Fruit fly (Drosophila melanogaster): Measurements from ENCODE around the gene Gr61a.

DNA sequence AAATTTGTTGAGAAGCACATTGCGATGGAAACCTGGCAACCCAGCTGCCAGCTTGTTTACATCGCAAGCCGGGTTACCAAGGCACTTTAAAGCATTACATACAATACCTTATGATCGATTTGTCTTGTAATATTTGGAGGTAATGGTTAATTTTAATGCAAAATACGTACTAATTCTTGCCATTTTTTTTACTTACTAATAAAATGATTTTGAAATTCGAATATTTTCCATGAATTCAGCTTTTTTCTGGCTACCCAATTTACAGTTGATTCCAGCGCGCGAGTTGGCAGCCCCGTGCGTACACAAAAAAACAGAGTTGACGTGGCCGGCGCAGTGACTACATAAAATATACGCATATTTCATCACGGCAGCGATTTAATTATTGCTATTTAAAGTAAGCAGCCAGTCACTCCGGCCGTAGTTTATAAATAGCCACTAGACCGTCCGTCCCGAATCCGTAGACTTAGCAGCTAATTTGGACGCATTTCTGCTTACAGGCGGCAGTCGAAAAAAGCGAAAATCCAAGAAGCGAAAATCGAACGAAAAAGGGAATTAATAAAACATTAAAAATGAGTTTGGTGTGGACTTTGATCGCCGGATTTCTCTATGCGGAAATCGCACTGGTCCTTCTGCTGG, 3.6 kb upstream of the Gr61a start, which contains the start of the genes CG13901 and CG13887:
- TF ChIP-seq CG8478 (optimal IDR thresholded peaks at IDR 0.05) (no peak), CTCF (optimal IDR thresholded peaks at IDR 0.05) (peak in 1 of 2 experiments; percentile 2)

Measured in S2 (cell line).